Fruit fly (Drosophila melanogaster): Measurements from ENCODE around the gene CG3345.
A peak's percentile ranks its signal among the peaks of the same experiment; 100 is the strongest.

The CG3345 gene

DNA sequence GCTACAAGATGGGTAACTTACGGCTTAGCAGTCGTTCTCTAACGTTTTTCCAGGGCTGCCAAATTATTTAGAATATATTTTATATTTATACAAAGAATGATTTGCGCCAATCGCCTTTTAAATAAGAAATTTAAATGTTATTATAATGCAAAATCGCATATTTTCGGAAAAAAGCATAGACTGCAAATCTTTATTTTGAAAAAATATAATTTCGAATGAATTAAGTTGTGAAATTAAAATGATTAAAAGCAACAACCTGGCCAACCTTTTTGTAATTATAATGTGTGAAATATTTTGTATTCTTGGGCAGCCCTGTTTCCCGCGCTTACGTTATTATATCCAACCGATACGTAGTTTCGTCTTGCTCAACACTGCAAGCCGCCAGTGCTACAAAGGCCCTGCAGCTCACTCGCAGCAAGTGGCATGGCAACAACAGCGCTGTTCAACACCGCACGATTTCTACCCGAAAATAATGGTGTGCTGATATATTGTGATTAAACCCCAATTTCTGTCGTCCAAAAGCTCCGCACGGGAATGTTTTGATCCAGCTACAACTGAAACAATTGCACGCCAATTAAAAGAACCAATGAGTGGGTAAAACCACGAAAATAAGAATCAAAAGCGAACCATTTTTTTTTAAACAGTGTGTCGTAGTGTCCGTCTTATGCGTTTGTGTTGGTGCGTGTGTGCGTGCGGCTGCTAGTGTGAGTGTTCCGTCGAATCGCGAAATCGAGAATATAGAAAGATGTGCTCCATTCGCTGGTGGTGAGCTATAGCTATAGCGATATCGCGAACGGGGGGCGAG lies 28.8 kb downstream of the CG3345 start, which contains the start of gene Pi3K21B (continued):
- TF ChIP-seq Elba2 (GFP tag; optimal IDR thresholded peaks at IDR 0.05) (peak; percentile 61), tgo (GFP tag; IDR thresholded peaks at IDR 0.05) (peak; percentile 84), pros (GFP tag; optimal IDR thresholded peaks at IDR 0.05) (peak; percentile 36), Trl (optimal IDR thresholded peaks at IDR 0.05) (no peak), Trl (GFP tag; optimal IDR thresholded peaks at IDR 0.05) (peak; percentile 96), CG17328 (GFP tag; IDR thresholded peaks at IDR 0.05) (peak; percentile 75; the same call in 1 of the 2 replicates), gcm2 (GFP tag; optimal IDR thresholded peaks at IDR 0.05) (peak; percentile 77), D19B (GFP tag; optimal IDR thresholded peaks at IDR 0.05) (peak; percentile 68), ken (GFP tag; IDR thresholded peaks at IDR 0.05) (peak; percentile 93), Hr3 (GFP tag; optimal IDR thresholded peaks at IDR 0.05) (peak; percentile 93), Bgb (GFP tag; IDR thresholded peaks at IDR 0.05; ENCODE audit: partially characterized antibody) (peak; percentile 26; the same call in 1 of the 2 replicates), dysf (GFP tag; IDR thresholded peaks at IDR 0.05) (peak; percentile 89), onecut (GFP tag; IDR thresholded peaks at IDR 0.05) (peak; percentile 74), org-1 (GFP tag; optimal IDR thresholded peaks at IDR 0.05) (peak; percentile 73), Dip2 (GFP tag; IDR thresholded peaks at IDR 0.05) (no peak), CG3995 (GFP tag; optimal IDR thresholded peaks at IDR 0.05) (peak; percentile 87), bsh (GFP tag; optimal IDR thresholded peaks at IDR 0.05) (peak; percentile 49 to 84), odd (GFP tag; optimal IDR thresholded peaks at IDR 0.05) (peak; percentile 75), CG31224 (GFP tag; IDR thresholded peaks at IDR 0.05) (peak; percentile 67), Max (GFP tag; optimal IDR thresholded peaks at IDR 0.05) (peak; percentile 88), Mad (GFP tag; optimal IDR thresholded peaks at IDR 0.05) (peak; percentile 87), CG2129 (GFP tag; IDR thresholded peaks at IDR 0.05; ENCODE audit: partially characterized antibody) (no peak), CG6175 (GFP tag; IDR thresholded peaks at IDR 0.05) (0 out of 3 replicates have a peak, but pooled peaks have one; percentile 67), Abd-B (GFP tag; optimal IDR thresholded peaks at IDR 0.05) (peak; percentile 92), CG7786 (GFP tag; optimal IDR thresholded peaks at IDR 0.05) (peak; percentile 95), dan (GFP tag; IDR thresholded peaks at IDR 0.05) (no peak), CG5180 (GFP tag; optimal IDR thresholded peaks at IDR 0.05) (peak; percentile 69)

DNA sequence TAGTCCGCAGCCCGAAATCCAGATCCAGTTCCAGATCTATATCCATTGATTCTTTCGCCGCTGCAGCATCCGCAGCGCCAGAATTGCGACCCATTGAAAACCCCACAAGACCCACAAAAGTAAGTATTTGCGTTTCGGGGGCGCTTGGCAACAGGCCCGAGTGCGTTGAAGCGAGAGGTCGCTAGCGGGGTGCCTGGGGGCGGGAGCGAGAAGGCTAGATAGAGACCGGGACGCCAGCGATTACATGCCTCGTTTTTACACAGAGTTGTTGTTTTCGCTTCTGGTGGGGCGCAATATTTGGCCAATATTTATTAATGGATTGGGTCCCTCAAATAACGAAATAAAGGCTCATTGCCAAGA lies 29.4 kb downstream of the CG3345 start:
- TF ChIP-seq caup (GFP tag; optimal IDR thresholded peaks at IDR 0.05; ENCODE audit: severe bottlenecking) (no peak), CG6791 (GFP tag; IDR thresholded peaks at IDR 0.05; ENCODE audit: partially characterized antibody) (no peak), p53 (GFP tag; optimal IDR thresholded peaks at IDR 0.05) (no peak), repo (GFP tag; optimal IDR thresholded peaks at IDR 0.05) (no peak), CG2875 (GFP tag; optimal IDR thresholded peaks at IDR 0.05) (no peak), CG12071 (GFP tag; optimal IDR thresholded peaks at IDR 0.05) (no peak), CG1024 (GFP tag; IDR thresholded peaks at IDR 0.05) (no peak), CG14860 (GFP tag; IDR thresholded peaks at IDR 0.05; ENCODE audit: partially characterized antibody) (no peak), Max (GFP tag; optimal IDR thresholded peaks at IDR 0.05) (no peak), CG4424 (GFP tag; optimal IDR thresholded peaks at IDR 0.05) (no peak), CG17359 (tag; optimal IDR thresholded peaks at IDR 0.05) (no peak), ase (GFP tag; IDR thresholded peaks at IDR 0.05) (no peak), nom (GFP tag; optimal IDR thresholded peaks at IDR 0.05) (peak; percentile 35), shn (GFP tag; optimal IDR thresholded peaks at IDR 0.05) (no peak), ap (GFP tag; IDR thresholded peaks at IDR 0.05) (no peak), YL-1 (GFP tag; optimal IDR thresholded peaks at IDR 0.05) (no peak), lola (GFP tag; optimal IDR thresholded peaks at IDR 0.05) (no peak), nerfin-1 (tag; optimal IDR thresholded peaks at IDR 0.05) (no peak), chif (GFP tag; optimal IDR thresholded peaks at IDR 0.05) (no peak), Hr78 (GFP tag; optimal IDR thresholded peaks at IDR 0.05) (no peak), fd96Cb (tag; optimal IDR thresholded peaks at IDR 0.05) (no peak), kah (GFP tag; optimal IDR thresholded peaks at IDR 0.05) (no peak), phol (tag; optimal IDR thresholded peaks at IDR 0.05) (no peak), bab2 (GFP tag; optimal IDR thresholded peaks at IDR 0.05) (no peak)
